Fruit fly (Drosophila melanogaster): ENCODE data around the gene hoip.

hoip gene

dm6 chr2L:9677101-9677500 lies 22.5 kb upstream of the hoip start (continued):
- TF ChIP-seq her (GFP tag; optimal IDR thresholded peaks at IDR 0.05) (no peak), CG32767 (GFP tag; IDR thresholded peaks at IDR 0.05) (0 out of 2 replicates have a peak, but pooled peaks have one; percentile 30), Dek (tag; optimal IDR thresholded peaks at IDR 0.05) (no peak), CG8388 (GFP tag; optimal IDR thresholded peaks at IDR 0.05) (no peak), chinmo (GFP tag; IDR thresholded peaks at IDR 0.05; ENCODE audit: partially characterized antibody) (peak; percentile 70; the same call in 2 of the 4 replicates), zen (tag; optimal IDR thresholded peaks at IDR 0.05) (no peak), Ptx1 (GFP tag; IDR thresholded peaks at IDR 0.05) (no peak), ftz-f1 (GFP tag; optimal IDR thresholded peaks at IDR 0.05) (no peak), CG6854 (GFP tag; optimal IDR thresholded peaks at IDR 0.05) (no peak), HLH4C (GFP tag; IDR thresholded peaks at IDR 0.05; ENCODE audit: partially characterized antibody) (no peak), Sox102F (GFP tag; optimal IDR thresholded peaks at IDR 0.05) (no peak), lilli (GFP tag; optimal IDR thresholded peaks at IDR 0.05) (no peak), corto (GFP tag; optimal IDR thresholded peaks at IDR 0.05) (no peak), sr (GFP tag; IDR thresholded peaks at IDR 0.05) (peak; percentile 97), CG17612 (GFP tag; IDR thresholded peaks at IDR 0.05) (no peak), lbe (GFP tag; optimal IDR thresholded peaks at IDR 0.05) (no peak), esg (GFP tag; conservative IDR thresholded peaks at IDR 0.05) (no peak), CG43689 (GFP tag; IDR thresholded peaks at IDR 0.05) (no peak), luna (GFP tag; optimal IDR thresholded peaks at IDR 0.05) (no peak), CG3995 (GFP tag; optimal IDR thresholded peaks at IDR 0.05) (no peak), Dbx (GFP tag; IDR thresholded peaks at IDR 0.05) (no peak), Stat92E (GFP tag; optimal IDR thresholded peaks at IDR 0.05) (no peak), bigmax (GFP tag; optimal IDR thresholded peaks at IDR 0.05) (no peak), CG8944 (GFP tag; optimal IDR thresholded peaks at IDR 0.05) (no peak), CG18764 (GFP tag; optimal IDR thresholded peaks at IDR 0.05) (no peak), CG18619 (GFP tag; optimal IDR thresholded peaks at IDR 0.05) (no peak), CG10565 (GFP tag; optimal IDR thresholded peaks at IDR 0.05) (no peak), pum (GFP tag; optimal IDR thresholded peaks at IDR 0.05) (no peak), Med (GFP tag) (peak; percentile 45), NfI (GFP tag; optimal IDR thresholded peaks at IDR 0.05) (no peak), Atf6 (GFP tag; IDR thresholded peaks at IDR 0.05) (no peak), CG11456 (GFP tag; IDR thresholded peaks at IDR 0.05) (no peak), CG7556 (GFP tag; optimal IDR thresholded peaks at IDR 0.05) (no peak), Usf (GFP tag; optimal IDR thresholded peaks at IDR 0.05) (no peak), btn (GFP tag; optimal IDR thresholded peaks at IDR 0.05) (no peak), peb (GFP tag; IDR thresholded peaks at IDR 0.05) (no peak), NC2β (GFP tag; optimal IDR thresholded peaks at IDR 0.05) (no peak), PHDP (tag; optimal IDR thresholded peaks at IDR 0.05) (no peak), eyg (GFP tag; optimal IDR thresholded peaks at IDR 0.05) (no peak), ase (GFP tag; IDR thresholded peaks at IDR 0.05) (no peak), CG15514 (GFP tag; optimal IDR thresholded peaks at IDR 0.05) (no peak), Rfx (GFP tag; IDR thresholded peaks at IDR 0.05) (0 out of 2 replicates have a peak, but pooled peaks have one; percentile 17), Mrtf (GFP tag; IDR thresholded peaks at IDR 0.05) (no peak), CG12769 (tag; optimal IDR thresholded peaks at IDR 0.05) (peak; percentile 74)

Measured in whole organism, embryonic.